Fruit fly (Drosophila melanogaster) whole organism, embryonic: Measurements from ENCODE around the gene Pmm2.

Experiments
- Antp ChIP-seq: fragments of 200-800 bp; sonication (Bioruptor generic); optimal IDR thresholded peaks from 3 replicates; lab custom pipeline; 2016; ENCODE audit warnings: missing biosample characterization, missing genetic modification characterization
- CG10267 ChIP-seq: fragments of 200-800 bp; sonication (Bioruptor generic); optimal IDR thresholded peaks from 2 replicates; lab custom pipeline; 2018; ENCODE audit warnings: missing biosample characterization, mild to moderate bottlenecking, missing genetic modification characterization, moderate library complexity
- CG11085 ChIP-seq: fragments of 200-800 bp; sonication (Bioruptor generic); IDR thresholded peaks from 2 replicates; pipeline ENCODE4 v1.3.6; 2022; ENCODE audit warnings: missing biosample characterization, missing genetic modification characterization
- CG12071 ChIP-seq: fragments of 200-800 bp; sonication (Bioruptor generic); optimal IDR thresholded peaks from 3 replicates; lab custom pipeline; 2018; ENCODE audit warnings: missing biosample characterization, mild to moderate bottlenecking, missing genetic modification characterization
- CG12219 ChIP-seq: fragments of 200-800 bp; sonication (Bioruptor generic); optimal IDR thresholded peaks from 3 replicates; lab custom pipeline; 2018; ENCODE audit warnings: missing biosample characterization, mild to moderate bottlenecking, missing genetic modification characterization
- CG13123 ChIP-seq: fragments of 200-800 bp; sonication (Bioruptor generic); optimal IDR thresholded peaks from 2 replicates; lab custom pipeline; 2016; ENCODE audit warnings: missing biosample characterization, missing genetic modification characterization
- CG13287 ChIP-seq: fragments of 200-800 bp; sonication (Bioruptor generic); IDR thresholded peaks from 2 replicates; pipeline ENCODE4 v1.3.6; 2022; ENCODE audit warnings: missing biosample characterization, missing genetic modification characterization; ENCODE audit not compliant: partially characterized antibody
- CG16779 ChIP-seq: fragments of 200-800 bp; sonication (Bioruptor generic); IDR thresholded peaks from 2 replicates; pipeline ENCODE4 v1.3.6; 2022; ENCODE audit warnings: missing biosample characterization, missing genetic modification characterization
- CG17186 ChIP-seq: fragments of 200-800 bp; sonication (Bioruptor generic); optimal IDR thresholded peaks from 3 replicates; lab custom pipeline; 2017; ENCODE audit warnings: missing biosample characterization, missing genetic modification reagents, missing genetic modification characterization
- CG17385 ChIP-seq: fragments of 200-800 bp; sonication (Bioruptor generic); optimal IDR thresholded peaks from 3 replicates; lab custom pipeline; 2018; ENCODE audit warnings: missing biosample characterization, mild to moderate bottlenecking, missing genetic modification characterization
- CG1792 ChIP-seq: fragments of 200-800 bp; sonication (Bioruptor generic); optimal IDR thresholded peaks from 2 replicates; lab custom pipeline; 2016; ENCODE audit warnings: missing biosample characterization, missing genetic modification characterization
- CG18262 ChIP-seq: fragments of 200-800 bp; optimal IDR thresholded peaks from 3 replicates; lab custom pipeline; 2019; ENCODE audit warnings: missing biosample characterization, mild to moderate bottlenecking, missing genetic modification characterization, moderate library complexity
- CG31365 ChIP-seq: fragments of 200-800 bp; sonication (Bioruptor generic); optimal IDR thresholded peaks from 2 replicates; lab custom pipeline; 2018; ENCODE audit warnings: missing biosample characterization, mild to moderate bottlenecking, missing genetic modification characterization
- CG3407 ChIP-seq: fragments of 200-800 bp; sonication (Bioruptor generic); optimal IDR thresholded peaks from 2 replicates; lab custom pipeline; 2018; ENCODE audit warnings: missing biosample characterization, mild to moderate bottlenecking, missing genetic modification characterization
- CG34224 ChIP-seq: fragments of 200-800 bp; sonication (Bioruptor generic); IDR thresholded peaks from 3 replicates; pipeline ENCODE4 v1.3.6; 2022; ENCODE audit warnings: missing biosample characterization, missing genetic modification characterization; ENCODE audit not compliant: partially characterized antibody
- CG5180 ChIP-seq: fragments of 200-800 bp; sonication (Bioruptor generic); optimal IDR thresholded peaks from 3 replicates; lab custom pipeline; 2017; ENCODE audit warnings: missing biosample characterization, missing genetic modification characterization, mild to moderate bottlenecking, moderate library complexity, missing genetic modification reagents
- CG7357 ChIP-seq: fragments of 200-800 bp; sonication (Bioruptor generic); IDR thresholded peaks from 3 replicates; pipeline ENCODE4 v1.3.6; 2022; ENCODE audit warnings: missing biosample characterization, missing genetic modification characterization
- CG8290 ChIP-seq, 3 experiments: fragments of 200-800 bp; sonication (Bioruptor generic); optimal IDR thresholded peaks; 2 replicates each; lab custom pipeline; 2016 to 2019; ENCODE audit warnings: missing biosample characterization in 3 of 3, missing genetic modification characterization in 3 of 3, mild to moderate bottlenecking in 2 of 3, moderate library complexity in 1 of 3
- CTCF ChIP-seq: fragments of 200-800 bp; sonication (Bioruptor generic); optimal IDR thresholded peaks from 2 replicates; lab custom pipeline; 2017; ENCODE audit warnings: missing biosample characterization, mild to moderate bottlenecking, missing genetic modification characterization, moderate library complexity
- CoRest ChIP-seq: fragments of 200-800 bp; sonication (Bioruptor generic); optimal IDR thresholded peaks from 3 replicates; lab custom pipeline; 2018; ENCODE audit warnings: missing biosample characterization, mild to moderate bottlenecking, missing genetic modification characterization, moderate library complexity
- Deaf1 ChIP-seq: fragments of 200-800 bp; optimal IDR thresholded peaks from 3 replicates; lab custom pipeline; 2019; ENCODE audit warnings: missing biosample characterization, mild to moderate bottlenecking, missing genetic modification characterization, moderate library complexity
- Dll ChIP-seq: fragments of 200-800 bp; sonication (Bioruptor generic); IDR thresholded peaks from 4 replicates; pipeline ENCODE4 v1.3.6; 2022; ENCODE audit warnings: missing biosample characterization, missing genetic modification characterization; ENCODE audit not compliant: partially characterized antibody
- Gsc ChIP-seq: fragments of 200-800 bp; sonication (Bioruptor generic); IDR thresholded peaks from 2 replicates; pipeline ENCODE4 v1.3.6; 2022; ENCODE audit warnings: missing biosample characterization, missing genetic modification characterization
- Hr39 ChIP-seq: fragments of >200 bp; optimal IDR thresholded peaks from 2 replicates; lab custom pipeline; 2017
- MTF-1 ChIP-seq: fragments of 200-800 bp; sonication (Bioruptor generic); optimal IDR thresholded peaks from 2 replicates; lab custom pipeline; 2018; ENCODE audit warnings: missing biosample characterization, mild to moderate bottlenecking, missing genetic modification characterization, borderline replicate concordance
- NFAT ChIP-seq: fragments of 200-800 bp; sonication (Bioruptor generic); IDR thresholded peaks from 2 replicates; pipeline ENCODE4 v1.3.6; 2022; ENCODE audit warnings: missing biosample characterization, missing genetic modification characterization
- NK7.1 ChIP-seq: fragments of 200-800 bp; sonication (Bioruptor generic); optimal IDR thresholded peaks from 3 replicates; lab custom pipeline; 2016; ENCODE audit warnings: missing biosample characterization, missing genetic modification characterization
- Sry-β ChIP-seq: fragments of 200-800 bp; sonication (Bioruptor generic); optimal IDR thresholded peaks from 2 replicates; lab custom pipeline; 2018; ENCODE audit warnings: missing biosample characterization, mild to moderate bottlenecking, missing genetic modification characterization, moderate library complexity
- Stat92E ChIP-seq, 3 experiments: fragments of >200 bp in 2 of 3; fragments of 200-800 bp in 1 of 3; sonication (Bioruptor generic) in 1 of 3; optimal IDR thresholded peaks; 2 replicates each; lab custom pipeline; 2017 to 2019; ENCODE audit warnings: missing biosample characterization in 3 of 3, missing genetic modification characterization in 3 of 3, mild to moderate bottlenecking in 1 of 3, moderate library complexity in 1 of 3
- Trl ChIP-seq, 3 experiments: fragments of >200 bp in 2 of 3; fragments of 200-800 bp in 1 of 3; sonication (Bioruptor generic) in 1 of 3; optimal IDR thresholded peaks; 2 replicates in 1 of 3; 3 replicates in 2 of 3; lab custom pipeline; 2016 to 2017; ENCODE audit warnings: missing biosample characterization in 1 of 3, missing genetic modification characterization in 1 of 3
- Vsx1 ChIP-seq: fragments of 200-800 bp; sonication (Bioruptor generic); optimal IDR thresholded peaks from 2 replicates; lab custom pipeline; 2017; ENCODE audit warnings: missing biosample characterization, mild to moderate bottlenecking, missing genetic modification characterization, missing genetic modification reagents
- bbx ChIP-seq: fragments of 200-800 bp; sonication (Bioruptor generic); IDR thresholded peaks from 2 replicates; pipeline ENCODE4 v1.3.6; 2022; ENCODE audit warnings: missing biosample characterization, missing genetic modification characterization; ENCODE audit not compliant: partially characterized antibody
- ci ChIP-seq: fragments of 200-800 bp; sonication (Bioruptor generic); IDR thresholded peaks from 3 replicates; pipeline ENCODE4 v1.3.6; 2022; ENCODE audit warnings: missing biosample characterization, missing genetic modification characterization
- corto ChIP-seq: fragments of 200-800 bp; sonication (Bioruptor generic); optimal IDR thresholded peaks from 2 replicates; lab custom pipeline; 2016; ENCODE audit warnings: missing biosample characterization, mild to moderate bottlenecking, missing genetic modification characterization, moderate library complexity
- crol ChIP-seq: fragments of 200-800 bp; sonication (Bioruptor generic); IDR thresholded peaks from 2 replicates; pipeline ENCODE4 v1.3.6; 2022; ENCODE audit warnings: missing biosample characterization, missing genetic modification characterization
- cwo ChIP-seq: fragments of 200-800 bp; sonication (Bioruptor generic); optimal IDR thresholded peaks from 3 replicates; lab custom pipeline; 2017; ENCODE audit warnings: missing biosample characterization, missing genetic modification characterization, mild to moderate bottlenecking, moderate library complexity, missing genetic modification reagents
- emc ChIP-seq: fragments of 200-800 bp; sonication (Bioruptor generic); optimal IDR thresholded peaks from 2 replicates; lab custom pipeline; 2016; ENCODE audit warnings: missing biosample characterization, missing genetic modification characterization
- en ChIP-seq: fragments of 200-800 bp; sonication (Bioruptor generic); optimal IDR thresholded peaks from 2 replicates; lab custom pipeline; 2016; ENCODE audit warnings: missing biosample characterization, missing genetic modification characterization
- grn ChIP-seq: fragments of 200-800 bp; sonication (Bioruptor generic); optimal IDR thresholded peaks from 3 replicates; lab custom pipeline; 2017; ENCODE audit warnings: missing biosample characterization, missing genetic modification characterization
- ham ChIP-seq: fragments of 200-800 bp; sonication (Bioruptor generic); IDR thresholded peaks from 2 replicates; pipeline ENCODE4 v1.3.6; 2022; ENCODE audit warnings: missing biosample characterization, missing genetic modification characterization
- kay ChIP-seq: fragments of 200-800 bp; sonication (Bioruptor generic); optimal IDR thresholded peaks from 2 replicates; lab custom pipeline; 2016; ENCODE audit warnings: missing biosample characterization, missing genetic modification characterization
- lab ChIP-seq: fragments of 200-800 bp; sonication (Bioruptor generic); optimal IDR thresholded peaks from 3 replicates; lab custom pipeline; 2017; ENCODE audit warnings: missing biosample characterization, missing genetic modification characterization, mild to moderate bottlenecking, moderate library complexity, missing genetic modification reagents
- lov ChIP-seq, 2 experiments: fragments of 200-800 bp in 1 of 2; fragments of >200 bp in 1 of 2; sonication (Bioruptor generic) in 1 of 2; IDR thresholded peaks in 1 of 2; optimal IDR thresholded peaks in 1 of 2; 2 replicates in 1 of 2; 3 replicates in 1 of 2; pipeline versions ENCODE4 v1.3.6 to Lab custom; 2017 to 2022; ENCODE audit warnings: missing biosample characterization in 1 of 2, missing genetic modification characterization in 1 of 2
- nom ChIP-seq: fragments of 200-800 bp; sonication (Bioruptor generic); optimal IDR thresholded peaks from 2 replicates; lab custom pipeline; 2017; ENCODE audit warnings: missing biosample characterization, missing genetic modification characterization, mild to moderate bottlenecking, moderate library complexity, missing genetic modification reagents
- otp ChIP-seq: fragments of 200-800 bp; sonication (Bioruptor generic); IDR thresholded peaks from 3 replicates; pipeline ENCODE4, ENCODE4 v1.3.6; 2022; ENCODE audit warnings: missing biosample characterization, missing genetic modification characterization
- rib ChIP-seq: fragments of 200-800 bp; sonication (Bioruptor generic); IDR thresholded peaks from 2 replicates; pipeline ENCODE4 v1.3.6; 2022; ENCODE audit warnings: missing biosample characterization, missing genetic modification characterization
- trh ChIP-seq: fragments of 200-800 bp; sonication (Bioruptor generic); optimal IDR thresholded peaks from 2 replicates; lab custom pipeline; 2016; ENCODE audit warnings: missing biosample characterization, missing genetic modification characterization
- tup ChIP-seq: fragments of 200-800 bp; sonication (Bioruptor generic); optimal IDR thresholded peaks from 2 replicates; lab custom pipeline; 2016; ENCODE audit warnings: missing biosample characterization, mild to moderate bottlenecking, missing genetic modification characterization, moderate library complexity
- vvl ChIP-seq: fragments of 200-800 bp; sonication (Bioruptor generic); IDR thresholded peaks from 2 replicates; pipeline ENCODE4 v1.3.6; 2022; ENCODE audit warnings: missing biosample characterization, missing genetic modification characterization

The Pmm2 gene

DNA sequence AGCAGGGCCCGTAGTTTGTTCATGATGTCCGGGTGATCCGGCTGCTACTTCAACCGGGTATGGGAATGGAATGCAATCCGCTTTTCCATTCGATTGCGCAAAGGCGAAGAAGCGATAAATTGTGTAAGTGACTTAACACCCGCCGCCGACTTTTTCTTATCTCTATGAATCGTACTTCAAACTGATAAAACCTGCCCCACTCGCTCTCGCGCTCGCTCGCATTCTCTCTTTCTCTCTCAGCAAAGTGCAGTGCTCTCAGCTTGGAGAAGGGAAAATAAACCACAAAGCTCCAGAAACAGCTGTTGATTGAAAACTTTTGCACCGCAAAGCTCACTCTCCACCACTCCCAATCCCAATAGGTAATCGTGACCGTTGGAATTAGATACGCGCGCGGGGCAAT, 44.4 kb upstream of the Pmm2 start (continued):
- no peak for TF ChIP-seq CG10267 (tag; lab: Kevin White, UChicago)
- TF ChIP-seq MTF-1 (GFP tag; lab: Kevin White, UChicago): no peak
- no peak for TF ChIP-seq CG7357 (GFP tag; lab: Robert Waterston, UW)
- no peak for TF ChIP-seq Deaf1 (tag; lab: Kevin White, UChicago)
- TF ChIP-seq CG3407 (GFP tag; lab: Kevin White, UChicago): no peak
- no peak for TF ChIP-seq CoRest (tag; lab: Kevin White, UChicago)
- no peak for TF ChIP-seq kay
- no peak for TF ChIP-seq Vsx1
- TF ChIP-seq trh (GFP tag; lab: Kevin White, UChicago): no peak
- no peak for TF ChIP-seq CG1792 (GFP tag; lab: Kevin White, UChicago)
- no peak for TF ChIP-seq CG12219 (GFP tag; lab: Kevin White, UChicago)
- TF ChIP-seq Trl (optimal IDR thresholded peaks at IDR 0.05; lab: Kevin White, UChicago): peak; percentile 91 to 92
- no peak for TF ChIP-seq Trl (GFP tag; optimal IDR thresholded peaks at IDR 0.05; lab: Kevin White, UChicago)
- peak; percentile 78 for TF ChIP-seq grn (GFP tag; lab: Kevin White, UChicago)
- TF ChIP-seq ham (GFP tag; lab: Robert Waterston, UW): no peak
- peak; percentile 2 for TF ChIP-seq CG17385
- no peak for TF ChIP-seq tup (GFP tag; lab: Kevin White, UChicago)
- no peak for TF ChIP-seq CG13123 (GFP tag; lab: Kevin White, UChicago)
- no peak for TF ChIP-seq Sry-β (GFP tag; lab: Kevin White, UChicago)
- TF ChIP-seq CG34224 (GFP tag; lab: Robert Waterston, UW): peak; percentile 42; the same call in 1 of the 3 replicates
- TF ChIP-seq CG5180: no peak
- no peak for TF ChIP-seq CG16779
- no peak for TF ChIP-seq rib (GFP tag; lab: Robert Waterston, UW)
- TF ChIP-seq ci (GFP tag; lab: Robert Waterston, UW): 0 out of 3 replicates have a peak, but pooled peaks have one; percentile 37
- no peak for TF ChIP-seq Hr39 (lab: Kevin White, UChicago)
- no peak for TF ChIP-seq CTCF (GFP tag; lab: Kevin White, UChicago)
- no peak for TF ChIP-seq crol (GFP tag; lab: Robert Waterston, UW)
- TF ChIP-seq bbx (GFP tag; lab: Robert Waterston, UW): no peak
- TF ChIP-seq Antp (GFP tag; lab: Kevin White, UChicago): no peak
- no peak for TF ChIP-seq cwo
- TF ChIP-seq CG17186 (GFP tag; lab: Kevin White, UChicago): no peak
- no peak for TF ChIP-seq NFAT (GFP tag; lab: Robert Waterston, UW)
- TF ChIP-seq en: no peak
- no peak for TF ChIP-seq CG8290 (GFP tag; optimal IDR thresholded peaks at IDR 0.05; lab: Kevin White, UChicago)
- TF ChIP-seq CG8290 (tag; optimal IDR thresholded peaks at IDR 0.05; lab: Kevin White, UChicago): no peak
- no peak for TF ChIP-seq CG18262 (tag; lab: Kevin White, UChicago)
- peak; percentile 12 for TF ChIP-seq corto
- 0 out of 2 replicates have a peak, but pooled peaks have one; percentile 8 for TF ChIP-seq CG13287
- TF ChIP-seq CG12071 (GFP tag; lab: Kevin White, UChicago): no peak
- 0 out of 3 replicates have a peak, but pooled peaks have one; percentile 5 for TF ChIP-seq otp (GFP tag; lab: Robert Waterston, UW)
- TF ChIP-seq emc: no peak
- TF ChIP-seq Gsc (GFP tag; lab: Robert Waterston, UW): no peak
- no peak for TF ChIP-seq Stat92E (GFP tag; optimal IDR thresholded peaks at IDR 0.05; lab: Kevin White, UChicago)
- TF ChIP-seq vvl (GFP tag; lab: Robert Waterston, UW): no peak
- TF ChIP-seq lab: no peak
- TF ChIP-seq nom: peak; percentile 43
- TF ChIP-seq NK7.1 (GFP tag; lab: Kevin White, UChicago): no peak
- TF ChIP-seq Dll (GFP tag; lab: Robert Waterston, UW): 0 out of 4 replicates have a peak, but pooled peaks have one; percentile 31
- TF ChIP-seq CG31365 (tag; lab: Kevin White, UChicago): no peak
- TF ChIP-seq CG11085 (GFP tag; lab: Robert Waterston, UW): no peak
- no peak for TF ChIP-seq lov (optimal IDR thresholded peaks at IDR 0.05; lab: Kevin White, UChicago)
- no peak for TF ChIP-seq lov (GFP tag; IDR thresholded peaks at IDR 0.05; lab: Robert Waterston, UW)
